Worm (Caenorhabditis elegans) whole organism, L3 larva: ENCODE data around the gene aman-1.

Experiments
- R02D3.7 ChIP-seq: fragments of 150-350 bp; optimal IDR thresholded peaks from 2 replicates; lab custom pipeline; 2014; ENCODE audit warnings: missing biosample characterization, missing genetic modification characterization
- ama-1 ChIP-seq: fragments of 150-350 bp; optimal IDR thresholded peaks from 2 replicates; lab custom pipeline; 2018
- ceh-82 ChIP-seq: fragments of 150-350 bp; optimal IDR thresholded peaks from 2 replicates; lab custom pipeline; 2014; ENCODE audit warnings: missing biosample characterization, missing genetic modification characterization
- egl-27 ChIP-seq: sonication (generic microtip); optimal IDR thresholded peaks from 4 replicates; lab custom pipeline; 2017; ENCODE audit warnings: missing biosample characterization, missing genetic modification reagents, missing genetic modification characterization
- elt-1 ChIP-seq: fragments of 150-350 bp; optimal IDR thresholded peaks from 2 replicates; lab custom pipeline; 2014; ENCODE audit warnings: missing biosample characterization, missing genetic modification characterization
- fkh-2 ChIP-seq: fragments of 150-350 bp; optimal IDR thresholded peaks from 2 replicates; lab custom pipeline; 2014; ENCODE audit warnings: missing biosample characterization, missing genetic modification reagents, missing genetic modification characterization
- lin-15B ChIP-seq: fragments of 150-350 bp; optimal IDR thresholded peaks from 2 replicates; lab custom pipeline; 2014; ENCODE audit warnings: missing biosample characterization, missing genetic modification characterization
- nfya-1 ChIP-seq: sonication (generic microtip); optimal IDR thresholded peaks from 2 replicates; lab custom pipeline; 2017; ENCODE audit warnings: missing genetic modification characterization, mild to moderate bottlenecking, missing compliant biosample characterization, antibody characterized with exemption, moderate library complexity; ENCODE audit not compliant: insufficient read depth
- unc-62 ChIP-seq: fragments of 150-350 bp; sonication (generic microtip); optimal IDR thresholded peaks from 4 replicates; lab custom pipeline; 2014; ENCODE audit warnings: missing biosample characterization, missing genetic modification reagents, missing genetic modification characterization
- zag-1 ChIP-seq: fragments of 150-350 bp; optimal IDR thresholded peaks from 2 replicates; lab custom pipeline; 2014; ENCODE audit warnings: missing biosample characterization, missing genetic modification characterization
- ztf-11 ChIP-seq: fragments of 150-350 bp; optimal IDR thresholded peaks from 2 replicates; lab custom pipeline; 2014; ENCODE audit warnings: missing biosample characterization, missing genetic modification characterization

DNA sequence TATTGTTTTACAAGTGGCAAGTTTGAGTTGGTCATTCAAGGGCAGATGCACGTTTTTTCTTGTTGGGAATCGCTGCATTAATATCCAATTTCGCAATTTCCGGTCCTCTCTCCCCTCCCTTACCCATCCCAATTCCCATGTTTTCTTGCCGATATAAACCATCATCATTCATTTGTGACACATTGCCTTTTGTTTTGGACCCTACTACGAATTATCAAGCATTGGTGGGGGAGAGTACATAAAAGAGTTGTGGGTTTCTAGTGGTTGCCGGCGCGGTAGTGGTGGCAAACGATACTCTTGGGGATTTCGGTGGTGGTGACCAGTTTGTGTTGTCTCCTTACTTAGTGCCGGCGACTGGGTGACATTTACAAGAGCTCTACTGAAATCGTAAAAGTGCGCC is 9.4 kb downstream of the aman-1 start:
- no peak for TF ChIP-seq unc-62 (GFP tag; lab: Kevin White, UChicago)
- TF ChIP-seq egl-27 (tag; lab: Kevin White, UChicago) = no peak
- no peak for TF ChIP-seq fkh-2 (tag; lab: Kevin White, UChicago)
- no peak for TF ChIP-seq ceh-82
- TF ChIP-seq elt-1 (tag; lab: Kevin White, UChicago) = no peak
- TF ChIP-seq ama-1 (lab: Kevin White, UChicago) = no peak
- no peak for TF ChIP-seq R02D3.7 (tag; lab: Kevin White, UChicago)
- TF ChIP-seq nfya-1 = no peak
- TF ChIP-seq zag-1 (tag; lab: Kevin White, UChicago) = no peak
- TF ChIP-seq lin-15B (tag; lab: Kevin White, UChicago) = no peak
- no peak for TF ChIP-seq ztf-11
